Worm (Caenorhabditis elegans) whole organism, dauer: ENCODE data around the gene K06A1.2.

Source experiments
- unc-62 ChIP-seq: sonication (generic microtip); optimal IDR thresholded peaks from 2 replicates; lab custom pipeline; 2017; ENCODE audit warnings: missing biosample characterization, missing genetic modification reagents, missing genetic modification characterization

K06A1.2 gene

ce11 chrII:6443710-6444109 is at the start of gene K06A1.2:
TSS of gene K06A1.2 (plus strand) at chrII:6444010.
- TF ChIP-seq unc-62 (GFP tag; lab: Kevin White, UChicago), result no peak

ce11 chrII:6394037-6394436 is 49.8 kb upstream of the K06A1.2 start:
- TF ChIP-seq unc-62 (GFP tag; lab: Kevin White, UChicago), result no peak

- TF ChIP-seq unc-62 (GFP tag; lab: Kevin White, UChicago), result no peak
Observed at ce11 chrII:6398406-6398805, 45.4 kb upstream of the K06A1.2 start, which contains the start of gene zig-10. TSS of gene zig-10 (plus strand) at chrII:6398706.

- TF ChIP-seq unc-62 (GFP tag; lab: Kevin White, UChicago), result no peak
Observed at ce11 chrII:6401649-6402048, 42.2 kb upstream of the K06A1.2 start, which contains the start of gene btb-2. TSS of gene btb-2 (plus strand) at chrII:6401949.

ce11 chrII:6403233-6403632 is 40.6 kb upstream of the K06A1.2 start, which contains the start of gene T25D10.1:
TSS of gene T25D10.1 (plus strand) at chrII:6403401.
- TF ChIP-seq unc-62 (GFP tag; lab: Kevin White, UChicago), result no peak

ce11 chrII:6407279-6407678 is 36.5 kb upstream of the K06A1.2 start, which contains the start of gene spp-11:
TSS of gene spp-11 (minus strand) at chrII:6407379.
- TF ChIP-seq unc-62 (GFP tag; lab: Kevin White, UChicago), result no peak

- TF ChIP-seq unc-62 (GFP tag; lab: Kevin White, UChicago), result no peak
Observed at ce11 chrII:6409098-6409497, 34.7 kb upstream of the K06A1.2 start.

- TF ChIP-seq unc-62 (GFP tag; lab: Kevin White, UChicago), result no peak
Observed at ce11 chrII:6410181-6410580, 33.6 kb upstream of the K06A1.2 start, which contains the start of gene T25D10.4. TSS of gene T25D10.4 (minus strand) at chrII:6410281.

- TF ChIP-seq unc-62 (GFP tag; lab: Kevin White, UChicago), result no peak
Observed at ce11 chrII:6411660-6412451, 32.0 kb upstream of the K06A1.2 start.

ce11 chrII:6413788-6414187 is 30.0 kb upstream of the K06A1.2 start:
- TF ChIP-seq unc-62 (GFP tag; lab: Kevin White, UChicago), result no peak

- no peak for TF ChIP-seq unc-62 (GFP tag; lab: Kevin White, UChicago)
Observed at ce11 chrII:6417999-6418398, 25.8 kb upstream of the K06A1.2 start.

- TF ChIP-seq unc-62 (GFP tag; lab: Kevin White, UChicago), result no peak
Observed at ce11 chrII:6419163-6419562, 24.6 kb upstream of the K06A1.2 start.

- TF ChIP-seq unc-62 (GFP tag; lab: Kevin White, UChicago), result no peak
Observed at ce11 chrII:6422812-6423211, 21.0 kb upstream of the K06A1.2 start, which contains the start of gene K03H9.3. TSS of gene K03H9.3 (plus strand) at chrII:6423112.

ce11 chrII:6425993-6426392 is 17.8 kb upstream of the K06A1.2 start, which contains the start of gene col-75:
TSS of gene col-75 (plus strand) at chrII:6426293.
- TF ChIP-seq unc-62 (GFP tag; lab: Kevin White, UChicago), result no peak

ce11 chrII:6436845-6437244 is 7.0 kb upstream of the K06A1.2 start:
- no peak for TF ChIP-seq unc-62 (GFP tag; lab: Kevin White, UChicago)

- TF ChIP-seq unc-62 (GFP tag; lab: Kevin White, UChicago), result no peak
Observed at ce11 chrII:6441128-6441527, 2.7 kb upstream of the K06A1.2 start, which contains the start of gene cutl-16. TSS of gene cutl-16 (plus strand) at chrII:6441428.

- no peak for TF ChIP-seq unc-62 (GFP tag; lab: Kevin White, UChicago)
Observed at ce11 chrII:6448189-6448588, 4.4 kb downstream of the K06A1.2 start.
